Fruit fly (Drosophila melanogaster): ENCODE measurements around the gene Lk6.

The Lk6 gene

DNA sequence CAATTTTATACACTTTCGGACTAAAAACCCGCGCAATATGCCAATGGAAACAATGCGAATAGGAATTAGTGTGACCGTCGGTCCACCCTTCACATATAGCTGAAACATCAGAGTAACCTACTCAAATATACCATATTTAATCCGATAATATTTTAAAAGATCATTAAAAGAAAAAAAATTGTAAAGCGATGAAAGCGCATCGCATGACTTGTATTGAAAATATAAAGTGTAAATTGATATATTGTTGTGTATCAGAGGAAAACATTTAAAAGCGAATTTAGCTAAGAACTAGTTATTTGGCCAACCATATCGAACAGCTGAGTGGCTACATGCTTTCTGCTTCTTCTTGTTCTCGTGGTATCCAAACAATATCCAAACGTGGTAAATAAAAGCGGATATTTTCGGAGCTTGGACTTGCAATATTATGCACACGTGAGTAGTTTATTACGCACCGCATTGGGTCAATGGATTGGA, 22.5 kb downstream of the Lk6 start, which contains the start of the genes Blm and CG14722 (continued):
- TF ChIP-seq wor (GFP tag; IDR thresholded peaks at IDR 0.05), result no peak
- TF ChIP-seq Atf-2 (GFP tag; optimal IDR thresholded peaks at IDR 0.05), result no peak
- peak; percentile 83 for TF ChIP-seq dm (GFP tag; optimal IDR thresholded peaks at IDR 0.05)
- TF ChIP-seq CG11398 (GFP tag; optimal IDR thresholded peaks at IDR 0.05), result no peak
- TF ChIP-seq Kr (GFP tag; optimal IDR thresholded peaks at IDR 0.05), result no peak
- TF ChIP-seq Drgx (GFP tag; IDR thresholded peaks at IDR 0.05), result no peak
- TF ChIP-seq Ravus (GFP tag; IDR thresholded peaks at IDR 0.05), result no peak
- TF ChIP-seq gsb (GFP tag; IDR thresholded peaks at IDR 0.05), result no peak
- no peak for TF ChIP-seq CG17359 (tag; optimal IDR thresholded peaks at IDR 0.05)
- peak; percentile 64 for TF ChIP-seq Med (GFP tag)
- no peak for TF ChIP-seq gt (GFP tag; IDR thresholded peaks at IDR 0.05)
- TF ChIP-seq CG5953 (GFP tag; IDR thresholded peaks at IDR 0.05), result no peak
- no peak for TF ChIP-seq Asciz (GFP tag; optimal IDR thresholded peaks at IDR 0.05)
- no peak for TF ChIP-seq crol (GFP tag; IDR thresholded peaks at IDR 0.05)
- no peak for TF ChIP-seq z (GFP tag; IDR thresholded peaks at IDR 0.05)
- TF ChIP-seq lbe (GFP tag; optimal IDR thresholded peaks at IDR 0.05), result no peak
- no peak for TF ChIP-seq unpg (GFP tag; optimal IDR thresholded peaks at IDR 0.05)
- TF ChIP-seq CG1832 (GFP tag; optimal IDR thresholded peaks at IDR 0.05), result no peak
- TF ChIP-seq bbx (GFP tag; IDR thresholded peaks at IDR 0.05; ENCODE audit: partially characterized antibody), result no peak
- no peak for TF ChIP-seq ci (GFP tag; IDR thresholded peaks at IDR 0.05)
- TF ChIP-seq Sin3A (optimal IDR thresholded peaks at IDR 0.05), result peak; percentile 47
- TF ChIP-seq D19A (tag; optimal IDR thresholded peaks at IDR 0.05), result no peak
- no peak for TF ChIP-seq chn (GFP tag; optimal IDR thresholded peaks at IDR 0.05)
- TF ChIP-seq trh (GFP tag; optimal IDR thresholded peaks at IDR 0.05), result no peak
- TF ChIP-seq h (optimal IDR thresholded peaks at IDR 0.05), result no peak
- no peak for TF ChIP-seq CG14860 (GFP tag; IDR thresholded peaks at IDR 0.05; ENCODE audit: partially characterized antibody)
- no peak for TF ChIP-seq CG8478 (optimal IDR thresholded peaks at IDR 0.05)
- TF ChIP-seq CG2116 (GFP tag; optimal IDR thresholded peaks at IDR 0.05), result peak; percentile 55
- TF ChIP-seq Tbp (GFP tag; optimal IDR thresholded peaks at IDR 0.05), result peak; percentile 21
- peak; percentile 49 for TF ChIP-seq CG12659 (GFP tag; optimal IDR thresholded peaks at IDR 0.05)
- TF ChIP-seq maf-S (GFP tag; optimal IDR thresholded peaks at IDR 0.05), result no peak
- TF ChIP-seq mld (GFP tag; IDR thresholded peaks at IDR 0.05; ENCODE audit: partially characterized antibody), result no peak
- peak; percentile 93 for TF ChIP-seq trem (tag; optimal IDR thresholded peaks at IDR 0.05)
- no peak for TF ChIP-seq scrt (GFP tag; optimal IDR thresholded peaks at IDR 0.05)
- TF ChIP-seq Nf-YC (tag; optimal IDR thresholded peaks at IDR 0.05), result no peak
- no peak for TF ChIP-seq Hr39 (optimal IDR thresholded peaks at IDR 0.05)
- no peak for TF ChIP-seq HLH54F (GFP tag; optimal IDR thresholded peaks at IDR 0.05)
- no peak for TF ChIP-seq cg (GFP tag; optimal IDR thresholded peaks at IDR 0.05)
- TF ChIP-seq CG4424 (GFP tag; optimal IDR thresholded peaks at IDR 0.05), result no peak
- TF ChIP-seq chm (GFP tag; IDR thresholded peaks at IDR 0.05), result no peak
- TF ChIP-seq CG7987 (GFP tag; optimal IDR thresholded peaks at IDR 0.05), result no peak
- TF ChIP-seq hth (optimal IDR thresholded peaks at IDR 0.05), result no peak
- TF ChIP-seq ara (GFP tag; IDR thresholded peaks at IDR 0.05), result no peak
- no peak for TF ChIP-seq cwo (GFP tag; optimal IDR thresholded peaks at IDR 0.05)
- no peak for TF ChIP-seq CG11560 (tag; IDR thresholded peaks at IDR 0.05)
- TF ChIP-seq CG30403 (GFP tag; optimal IDR thresholded peaks at IDR 0.05), result no peak
- TF ChIP-seq CG8944 (GFP tag; optimal IDR thresholded peaks at IDR 0.05), result no peak
- peak; percentile 22 for TF ChIP-seq Ets97D (GFP tag; optimal IDR thresholded peaks at IDR 0.05)
- no peak for TF ChIP-seq CG14050 (GFP tag; IDR thresholded peaks at IDR 0.05)
- no peak for TF ChIP-seq CG17912 (GFP tag; optimal IDR thresholded peaks at IDR 0.05)
- TF ChIP-seq CG33557 (GFP tag; optimal IDR thresholded peaks at IDR 0.05), result no peak
- no peak for TF ChIP-seq en (GFP tag; optimal IDR thresholded peaks at IDR 0.05)
- TF ChIP-seq CG3995 (GFP tag; optimal IDR thresholded peaks at IDR 0.05), result peak; percentile 42
- peak; percentile 69 for TF ChIP-seq pzg (GFP tag; optimal IDR thresholded peaks at IDR 0.05)
